Worm (Caenorhabditis elegans): ENCODE data around the gene C35D10.10.

ce11 chrIII:4830207-4830606 is 31.4 kb downstream of the C35D10.10 start, which contains the start of gene nspd-9:
- TF ChIP-seq skn-1 (tag; optimal IDR thresholded peaks at IDR 0.05) (no peak), nhr-11 (tag; optimal IDR thresholded peaks at IDR 0.05) (no peak), unc-39 (tag; optimal IDR thresholded peaks at IDR 0.05) (no peak), ama-1 (optimal IDR thresholded peaks at IDR 0.05) (no peak), unc-62 (GFP tag; optimal IDR thresholded peaks at IDR 0.05 in 1 of 2) (no peak), unc-62 (tag; optimal IDR thresholded peaks at IDR 0.05) (no peak)

All from whole organism, L4 larva.